Fruit fly (Drosophila melanogaster) whole organism, embryonic: ENCODE measurements around the gene Plzf.

ENCODE experiments used
- Aef1 ChIP-seq: fragments of 200-800 bp; sonication (Bioruptor generic); IDR thresholded peaks from 3 replicates; pipeline ENCODE4 v1.3.6; 2022; ENCODE audit warnings: missing biosample characterization, missing genetic modification characterization
- Bdp1 ChIP-seq: fragments of 200-800 bp; sonication (Bioruptor generic); optimal IDR thresholded peaks from 3 replicates; lab custom pipeline; 2016; ENCODE audit warnings: missing biosample characterization, missing genetic modification characterization
- BtbVII ChIP-seq: fragments of 200-800 bp; sonication (Bioruptor generic); optimal IDR thresholded peaks from 3 replicates; lab custom pipeline; 2017; ENCODE audit warnings: missing biosample characterization, mild to moderate bottlenecking, missing genetic modification characterization
- Bteb2 ChIP-seq: fragments of 200-800 bp; sonication (Bioruptor generic); optimal IDR thresholded peaks from 2 replicates; lab custom pipeline; 2016; ENCODE audit warnings: missing biosample characterization, missing genetic modification characterization
- CG10321 ChIP-seq: fragments of 200-800 bp; sonication (Bioruptor generic); IDR thresholded peaks from 2 replicates; pipeline ENCODE4 v1.3.6; 2022; ENCODE audit warnings: missing biosample characterization, missing genetic modification characterization
- CG10431 ChIP-seq: fragments of 200-800 bp; sonication (Bioruptor generic); optimal IDR thresholded peaks from 3 replicates; lab custom pipeline; 2018; ENCODE audit warnings: missing biosample characterization, mild to moderate bottlenecking, missing genetic modification characterization
- CG10543 ChIP-seq: fragments of 200-800 bp; sonication (Bioruptor generic); optimal IDR thresholded peaks from 3 replicates; lab custom pipeline; 2017; ENCODE audit warnings: missing biosample characterization, mild to moderate bottlenecking, missing genetic modification characterization, moderate library complexity
- CG10979 ChIP-seq: fragments of 200-800 bp; sonication (Bioruptor generic); optimal IDR thresholded peaks from 2 replicates; lab custom pipeline; 2018; ENCODE audit warnings: missing biosample characterization, mild to moderate bottlenecking, missing genetic modification characterization, moderate library complexity
- CG12942 ChIP-seq: fragments of 200-800 bp; sonication (Bioruptor generic); optimal IDR thresholded peaks from 3 replicates; lab custom pipeline; 2016; ENCODE audit warnings: missing biosample characterization, missing genetic modification characterization
- CG13123 ChIP-seq: fragments of 200-800 bp; sonication (Bioruptor generic); optimal IDR thresholded peaks from 2 replicates; lab custom pipeline; 2016; ENCODE audit warnings: missing biosample characterization, missing genetic modification characterization
- CG13424 ChIP-seq: fragments of 200-800 bp; sonication (Bioruptor generic); optimal IDR thresholded peaks from 2 replicates; lab custom pipeline; 2019; ENCODE audit warnings: missing biosample characterization, mild to moderate bottlenecking, missing genetic modification characterization, moderate library complexity
- CG13624 ChIP-seq: fragments of 200-800 bp; sonication (Bioruptor generic); optimal IDR thresholded peaks from 2 replicates; lab custom pipeline; 2016; ENCODE audit warnings: missing biosample characterization, missing genetic modification characterization
- CG14014 ChIP-seq: fragments of 200-800 bp; sonication (Bioruptor generic); IDR thresholded peaks from 2 replicates; pipeline ENCODE4 v1.3.6; 2022; ENCODE audit warnings: missing biosample characterization, missing genetic modification characterization
- CG1647 ChIP-seq: fragments of 200-800 bp; sonication (Bioruptor generic); optimal IDR thresholded peaks from 3 replicates; lab custom pipeline; 2016; ENCODE audit warnings: missing biosample characterization, missing genetic modification characterization
- CG18764 ChIP-seq: fragments of 200-800 bp; sonication (Bioruptor generic); optimal IDR thresholded peaks from 3 replicates; lab custom pipeline; 2016; ENCODE audit warnings: missing biosample characterization, missing genetic modification characterization
- CG2712 ChIP-seq: fragments of 200-800 bp; optimal IDR thresholded peaks from 3 replicates; lab custom pipeline; 2019; ENCODE audit warnings: missing biosample characterization, mild to moderate bottlenecking, missing genetic modification characterization, moderate library complexity
- CG2875 ChIP-seq: fragments of 200-800 bp; sonication (Bioruptor generic); optimal IDR thresholded peaks from 2 replicates; lab custom pipeline; 2017; ENCODE audit warnings: missing biosample characterization, mild to moderate bottlenecking, missing genetic modification characterization, missing genetic modification reagents
- CG3163 ChIP-seq: fragments of 200-800 bp; sonication (Bioruptor generic); optimal IDR thresholded peaks from 3 replicates; lab custom pipeline; 2016; ENCODE audit warnings: missing biosample characterization, missing genetic modification characterization
- CG33213 ChIP-seq: fragments of 200-800 bp; sonication (Bioruptor generic); optimal IDR thresholded peaks from 3 replicates; lab custom pipeline; 2016; ENCODE audit warnings: missing biosample characterization, missing genetic modification characterization
- CG3995 ChIP-seq: fragments of 200-800 bp; sonication (Bioruptor generic); optimal IDR thresholded peaks from 3 replicates; lab custom pipeline; 2016; ENCODE audit warnings: missing biosample characterization, missing genetic modification characterization
- CG4404 ChIP-seq: fragments of 200-800 bp; sonication (Bioruptor generic); IDR thresholded peaks from 2 replicates; pipeline ENCODE4 v1.3.6; 2022; ENCODE audit warnings: missing biosample characterization, missing genetic modification characterization
- CG5180 ChIP-seq: fragments of 200-800 bp; sonication (Bioruptor generic); optimal IDR thresholded peaks from 3 replicates; lab custom pipeline; 2017; ENCODE audit warnings: missing biosample characterization, missing genetic modification characterization, mild to moderate bottlenecking, moderate library complexity, missing genetic modification reagents
- CG6689 ChIP-seq: fragments of 200-800 bp; sonication (Bioruptor generic); IDR thresholded peaks from 2 replicates; pipeline ENCODE4 v1.3.6; 2022; ENCODE audit warnings: missing biosample characterization, missing genetic modification characterization
- CG8478 ChIP-seq: fragments of >200 bp; optimal IDR thresholded peaks from 2 replicates; lab custom pipeline; 2018
- CHES-1-like ChIP-seq: fragments of 200-800 bp; sonication (Bioruptor generic); optimal IDR thresholded peaks from 2 replicates; lab custom pipeline; 2016; ENCODE audit warnings: missing biosample characterization, missing genetic modification characterization
- Elba2 ChIP-seq: fragments of 200-800 bp; sonication (Bioruptor generic); optimal IDR thresholded peaks from 3 replicates; lab custom pipeline; 2016; ENCODE audit warnings: missing biosample characterization, missing genetic modification characterization
- H15 ChIP-seq: fragments of 200-800 bp; sonication (Bioruptor generic); IDR thresholded peaks from 3 replicates; pipeline ENCODE4 v1.3.6; 2022; ENCODE audit warnings: missing biosample characterization, missing genetic modification characterization
- Hsf ChIP-seq: fragments of 200-800 bp; sonication (Bioruptor generic); optimal IDR thresholded peaks from 3 replicates; lab custom pipeline; 2016; ENCODE audit warnings: missing biosample characterization, missing genetic modification characterization
- MBD-R2 ChIP-seq: fragments of 200-800 bp; sonication (Bioruptor generic); IDR thresholded peaks from 2 replicates; pipeline ENCODE4 v1.3.6; 2022; ENCODE audit warnings: missing biosample characterization, missing genetic modification characterization
- Mrtf ChIP-seq: fragments of 200-800 bp; sonication (Bioruptor generic); IDR thresholded peaks from 3 replicates; pipeline ENCODE4 v1.3.6; 2022; ENCODE audit warnings: missing biosample characterization, missing genetic modification characterization
- Ptx1 ChIP-seq: fragments of 200-800 bp; sonication (Bioruptor generic); IDR thresholded peaks from 2 replicates; pipeline ENCODE4 v1.3.6; 2022; ENCODE audit warnings: missing biosample characterization, missing genetic modification characterization
- Scr ChIP-seq: fragments of 200-800 bp; sonication (Bioruptor generic); IDR thresholded peaks from 2 replicates; pipeline ENCODE4 v1.3.6; 2022; ENCODE audit warnings: missing biosample characterization, missing genetic modification characterization; ENCODE audit not compliant: partially characterized antibody
- Taf1 ChIP-seq: fragments of 200-800 bp; sonication (Bioruptor generic); IDR thresholded peaks from 2 replicates; pipeline ENCODE4 v1.3.6; 2022; ENCODE audit warnings: missing biosample characterization, missing genetic modification characterization
- ac ChIP-seq: fragments of 200-800 bp; sonication (Bioruptor generic); optimal IDR thresholded peaks from 3 replicates; lab custom pipeline; 2017; ENCODE audit warnings: missing biosample characterization, mild to moderate bottlenecking, missing genetic modification characterization
- bab2 ChIP-seq: fragments of 200-800 bp; sonication (Bioruptor generic); optimal IDR thresholded peaks from 2 replicates; lab custom pipeline; 2016; ENCODE audit warnings: missing biosample characterization, missing genetic modification characterization
- cg ChIP-seq: fragments of 200-800 bp; sonication (Bioruptor generic); optimal IDR thresholded peaks from 3 replicates; lab custom pipeline; 2019; ENCODE audit warnings: missing biosample characterization, mild to moderate bottlenecking, missing genetic modification characterization, moderate library complexity
- dmrt99B ChIP-seq: fragments of 200-800 bp; sonication (Bioruptor generic); optimal IDR thresholded peaks from 2 replicates; lab custom pipeline; 2018; ENCODE audit warnings: missing biosample characterization, mild to moderate bottlenecking, missing genetic modification characterization, moderate library complexity
- gcm ChIP-seq: fragments of 200-800 bp; sonication (Bioruptor generic); optimal IDR thresholded peaks from 2 replicates; lab custom pipeline; 2019; ENCODE audit warnings: missing biosample characterization, mild to moderate bottlenecking, missing genetic modification characterization, moderate library complexity
- ind ChIP-seq: fragments of 200-800 bp; sonication (Bioruptor generic); optimal IDR thresholded peaks from 3 replicates; lab custom pipeline; 2016; ENCODE audit warnings: missing biosample characterization, missing genetic modification characterization
- jing ChIP-seq: fragments of 200-800 bp; sonication (Bioruptor generic); optimal IDR thresholded peaks from 2 replicates; lab custom pipeline; 2018; ENCODE audit warnings: missing biosample characterization, mild to moderate bottlenecking, missing genetic modification characterization
- jumu ChIP-seq: fragments of 200-800 bp; sonication (Bioruptor generic); optimal IDR thresholded peaks from 3 replicates; lab custom pipeline; 2016; ENCODE audit warnings: missing biosample characterization, missing genetic modification characterization
- onecut ChIP-seq: fragments of 200-800 bp; sonication (Bioruptor generic); IDR thresholded peaks from 2 replicates; pipeline ENCODE4 v1.3.6; 2022; ENCODE audit warnings: missing biosample characterization, missing genetic modification characterization
- pan ChIP-seq, 4 experiments: fragments of >200 bp in 3 of 4; fragments of 200-800 bp in 1 of 4; sonication (Bioruptor generic) in 1 of 4; optimal IDR thresholded peaks in 3 of 4; IDR thresholded peaks in 1 of 4; 2 replicates each; pipeline versions ENCODE4 v1.3.6 to Lab custom; 2017 to 2022; ENCODE audit warnings: missing biosample characterization in 2 of 4, missing genetic modification characterization in 2 of 4, mixed read lengths in 1 of 4
- phol ChIP-seq: fragments of 200-800 bp; sonication (Bioruptor generic); optimal IDR thresholded peaks from 3 replicates; lab custom pipeline; 2018; ENCODE audit warnings: missing biosample characterization, mild to moderate bottlenecking, missing genetic modification characterization, moderate library complexity
- schlank ChIP-seq: fragments of 200-800 bp; sonication (Bioruptor generic); optimal IDR thresholded peaks from 2 replicates; lab custom pipeline; 2018; ENCODE audit warnings: missing biosample characterization, mild to moderate bottlenecking, missing genetic modification characterization
- scrt ChIP-seq: fragments of 200-800 bp; sonication (Bioruptor generic); optimal IDR thresholded peaks from 2 replicates; lab custom pipeline; 2018; ENCODE audit warnings: missing biosample characterization, mild to moderate bottlenecking, missing genetic modification characterization, moderate library complexity
- unpg ChIP-seq: fragments of 200-800 bp; sonication (Bioruptor generic); optimal IDR thresholded peaks from 3 replicates; lab custom pipeline; 2018; ENCODE audit warnings: missing biosample characterization, mild to moderate bottlenecking, missing genetic modification characterization, moderate library complexity
- z ChIP-seq: fragments of 200-800 bp; sonication (Bioruptor generic); IDR thresholded peaks from 3 replicates; pipeline ENCODE4 v1.3.6; 2022; ENCODE audit warnings: missing biosample characterization, missing genetic modification characterization

Gene Plzf

dm6 chr2L:12026458-12027431, 22.0 kb downstream of the Plzf start (continued):
- no peak for TF ChIP-seq Bdp1 (GFP tag; lab: Kevin White, UChicago)
- TF ChIP-seq ind = peak; percentile 38
- TF ChIP-seq CG3163 (GFP tag; lab: Kevin White, UChicago) = peak; percentile 28
- TF ChIP-seq Bteb2 (GFP tag; lab: Kevin White, UChicago) = peak; percentile 10
- no peak for TF ChIP-seq CG18764 (GFP tag; lab: Kevin White, UChicago)
- no peak for TF ChIP-seq CG10321 (GFP tag; lab: Robert Waterston, UW)
- peak; percentile 47 for TF ChIP-seq unpg
- TF ChIP-seq CG33213 (GFP tag; lab: Kevin White, UChicago) = no peak
- TF ChIP-seq Elba2 (GFP tag; lab: Kevin White, UChicago) = no peak
- TF ChIP-seq CG2712 (tag; lab: Kevin White, UChicago) = peak; percentile 53
- no peak for TF ChIP-seq Scr (GFP tag; lab: Robert Waterston, UW)
- TF ChIP-seq CG10543 (GFP tag; lab: Kevin White, UChicago) = peak; percentile 3
- TF ChIP-seq phol = peak; percentile 66
- TF ChIP-seq H15 = peak; percentile 51; the same call in 1 of the 3 replicates
- no peak for TF ChIP-seq cg (GFP tag; lab: Kevin White, UChicago)
- TF ChIP-seq MBD-R2 (GFP tag; lab: Robert Waterston, UW) = no peak; the same call in 1 of the 2 replicates
- TF ChIP-seq jing = no peak
- no peak for TF ChIP-seq ac
- TF ChIP-seq Taf1 (GFP tag; lab: Robert Waterston, UW) = peak; percentile 29; the same call in 1 of the 2 replicates
- no peak; the same call in none of the 2 replicates for TF ChIP-seq CG6689 (GFP tag; lab: Robert Waterston, UW)
- TF ChIP-seq CG3995 (GFP tag; lab: Kevin White, UChicago) = no peak
- 0 out of 2 replicates have a peak, but pooled peaks have one; percentile 40 for TF ChIP-seq CG14014
- no peak for TF ChIP-seq schlank
- TF ChIP-seq jumu (GFP tag; lab: Kevin White, UChicago) = peak; percentile 5
- peak; percentile 31; the same call in 1 of the 3 replicates for TF ChIP-seq Mrtf (GFP tag; lab: Robert Waterston, UW)
- peak; percentile 48 for TF ChIP-seq dmrt99B (tag; lab: Kevin White, UChicago)
- TF ChIP-seq CG13624 = no peak
- no peak for TF ChIP-seq z (GFP tag; lab: Robert Waterston, UW)
- peak; percentile 67 for TF ChIP-seq CG13424
- peak; percentile 57 for TF ChIP-seq Ptx1 (GFP tag; lab: Robert Waterston, UW)
- TF ChIP-seq CG1647 (GFP tag; lab: Kevin White, UChicago) = no peak
- TF ChIP-seq CG10431 (GFP tag; lab: Kevin White, UChicago) = peak; percentile 17
- peak; percentile 31 for TF ChIP-seq CHES-1-like (GFP tag; lab: Kevin White, UChicago)
- TF ChIP-seq Aef1 (GFP tag; lab: Robert Waterston, UW) = peak; percentile 61
- TF ChIP-seq bab2 (GFP tag; lab: Kevin White, UChicago) = peak; percentile 27
- peak; percentile 23; the same call in 1 of the 2 replicates for TF ChIP-seq onecut (GFP tag; lab: Robert Waterston, UW)
- peak; percentile 31 for TF ChIP-seq CG13123
- TF ChIP-seq Hsf (GFP tag; lab: Kevin White, UChicago) = peak; percentile 52
- TF ChIP-seq CG5180 (GFP tag; lab: Kevin White, UChicago) = peak; percentile 18
- peak; percentile 20 for TF ChIP-seq gcm (GFP tag; lab: Kevin White, UChicago)
- no peak for TF ChIP-seq CG2875 (GFP tag; lab: Kevin White, UChicago)
- TF ChIP-seq CG8478 (lab: Kevin White, UChicago) = no peak
- no peak for TF ChIP-seq CG12942
- TF ChIP-seq scrt (GFP tag; lab: Kevin White, UChicago) = peak; percentile 6
- no peak for TF ChIP-seq pan (optimal IDR thresholded peaks at IDR 0.05; lab: Kevin White, UChicago)
- TF ChIP-seq pan (GFP tag; optimal IDR thresholded peaks at IDR 0.05 in 1 of 2, IDR thresholded peaks at IDR 0.05 in 1 of 2) = peak in 1 of 2 experiments; percentile 43
- TF ChIP-seq CG10979 (tag; lab: Kevin White, UChicago) = peak; percentile 62
- TF ChIP-seq CG4404 (GFP tag; lab: Robert Waterston, UW) = no peak
- TF ChIP-seq BtbVII (GFP tag; lab: Kevin White, UChicago) = no peak
